Worm (Caenorhabditis elegans) whole organism, late embryonic: ENCODE data around the gene gtf-2E2.

Experiments used
- C08G9.2 ChIP-seq: sonication (generic microtip); optimal IDR thresholded peaks from 2 replicates; lab custom pipeline; 2016; ENCODE audit warnings: mild to moderate bottlenecking, missing genetic modification characterization, moderate library complexity, missing compliant biosample characterization
- C38D4.7 ChIP-seq: fragments of 200-800 bp; sonication (Bioruptor generic); optimal IDR thresholded peaks from 2 replicates; lab custom pipeline; 2018; ENCODE audit warnings: mild to moderate bottlenecking, missing genetic modification characterization, moderate library complexity, missing compliant biosample characterization
- F13H6.1 ChIP-seq: sonication (generic microtip); optimal IDR thresholded peaks from 2 replicates; lab custom pipeline; 2016; ENCODE audit warnings: missing genetic modification characterization, missing compliant biosample characterization
- K02D7.2 ChIP-seq: sonication (generic microtip); optimal IDR thresholded peaks from 2 replicates; lab custom pipeline; 2017; ENCODE audit warnings: mild to moderate bottlenecking, missing genetic modification characterization, missing compliant biosample characterization
- K09A11.1 ChIP-seq: sonication (generic microtip); optimal IDR thresholded peaks from 2 replicates; lab custom pipeline; 2017; ENCODE audit warnings: antibody characterized with exemption, mild to moderate bottlenecking, missing genetic modification characterization, missing compliant biosample characterization; ENCODE audit not compliant: insufficient read depth
- T23F11.4 ChIP-seq: fragments of 200-800 bp; sonication (Bioruptor generic); optimal IDR thresholded peaks from 2 replicates; lab custom pipeline; 2018; ENCODE audit warnings: mild to moderate bottlenecking, missing genetic modification characterization, missing compliant biosample characterization
- ama-1 ChIP-seq: fragments of 150-350 bp; optimal IDR thresholded peaks from 2 replicates; lab custom pipeline; 2014
- ceh-14 ChIP-seq: sonication (generic microtip); optimal IDR thresholded peaks from 2 replicates; lab custom pipeline; 2016; ENCODE audit warnings: missing genotype, missing genetic modification characterization, missing compliant biosample characterization
- ceh-19 ChIP-seq: fragments of 200-800 bp; sonication (Bioruptor generic); optimal IDR thresholded peaks from 2 replicates; lab custom pipeline; 2018; ENCODE audit warnings: mild to moderate bottlenecking, missing genetic modification characterization, missing compliant biosample characterization
- ceh-2 ChIP-seq: sonication (generic microtip); optimal IDR thresholded peaks from 2 replicates; lab custom pipeline; 2016; ENCODE audit warnings: missing genotype, missing genetic modification characterization, missing compliant biosample characterization
- ceh-22 ChIP-seq: sonication (generic microtip); optimal IDR thresholded peaks from 2 replicates; lab custom pipeline; 2017; ENCODE audit warnings: missing biosample characterization, missing genetic modification characterization
- ceh-24 ChIP-seq: sonication (generic microtip); optimal IDR thresholded peaks from 2 replicates; lab custom pipeline; 2016; ENCODE audit warnings: mild to moderate bottlenecking, missing genetic modification characterization, missing compliant biosample characterization
- ceh-31 ChIP-seq: sonication (generic microtip); optimal IDR thresholded peaks from 2 replicates; lab custom pipeline; 2016; ENCODE audit warnings: missing genetic modification characterization, missing compliant biosample characterization
- ceh-34 ChIP-seq: sonication (generic microtip); optimal IDR thresholded peaks from 2 replicates; lab custom pipeline; 2016; ENCODE audit warnings: mild to moderate bottlenecking, missing genetic modification characterization, missing compliant biosample characterization
- ceh-48 ChIP-seq: sonication (generic microtip); optimal IDR thresholded peaks from 2 replicates; lab custom pipeline; 2016; ENCODE audit warnings: missing genetic modification characterization, inconsistent platforms, missing compliant biosample characterization
- ceh-6 ChIP-seq: fragments of 200-800 bp; sonication (Bioruptor generic); optimal IDR thresholded peaks from 2 replicates; lab custom pipeline; 2018; ENCODE audit warnings: mild to moderate bottlenecking, missing genetic modification characterization, missing compliant biosample characterization
- dmd-4 ChIP-seq: sonication (generic microtip); optimal IDR thresholded peaks from 2 replicates; lab custom pipeline; 2016; ENCODE audit warnings: borderline replicate concordance, missing genetic modification characterization, missing compliant biosample characterization
- dve-1 ChIP-seq: sonication (generic microtip); optimal IDR thresholded peaks from 2 replicates; lab custom pipeline; 2017; ENCODE audit warnings: antibody characterized with exemption, mild to moderate bottlenecking, missing genetic modification characterization, missing compliant biosample characterization
- elt-4 ChIP-seq: sonication (generic microtip); optimal IDR thresholded peaks from 2 replicates; lab custom pipeline; 2016; ENCODE audit warnings: missing genetic modification characterization, missing compliant biosample characterization
- eyg-1 ChIP-seq: sonication (generic microtip); optimal IDR thresholded peaks from 2 replicates; lab custom pipeline; 2016; ENCODE audit warnings: missing genotype, missing genetic modification characterization, missing compliant biosample characterization
- fax-1 ChIP-seq: sonication (generic microtip); optimal IDR thresholded peaks from 2 replicates; lab custom pipeline; 2016; ENCODE audit warnings: missing genotype, missing genetic modification characterization, missing compliant biosample characterization
- fkh-10 ChIP-seq: fragments of 150-350 bp; optimal IDR thresholded peaks from 2 replicates; lab custom pipeline; 2014; ENCODE audit warnings: missing biosample characterization, missing genetic modification reagents, missing genetic modification characterization
- fkh-6 ChIP-seq: sonication (generic microtip); optimal IDR thresholded peaks from 2 replicates; lab custom pipeline; 2016; ENCODE audit warnings: missing genetic modification characterization, missing compliant biosample characterization
- hlh-13 ChIP-seq: fragments of 200-800 bp; sonication (Bioruptor generic); optimal IDR thresholded peaks from 2 replicates; lab custom pipeline; 2018; ENCODE audit warnings: mild to moderate bottlenecking, missing genetic modification characterization, missing compliant biosample characterization
- hlh-15 ChIP-seq: sonication (generic microtip); optimal IDR thresholded peaks from 2 replicates; lab custom pipeline; 2016; ENCODE audit warnings: missing genetic modification characterization, missing compliant biosample characterization
- hlh-30 ChIP-seq: sonication (generic microtip); optimal IDR thresholded peaks from 2 replicates; lab custom pipeline; 2017; ENCODE audit warnings: antibody characterized with exemption, missing genetic modification characterization, missing compliant biosample characterization; ENCODE audit not compliant: insufficient read depth
- hlh-6 ChIP-seq: sonication (generic microtip); optimal IDR thresholded peaks from 2 replicates; lab custom pipeline; 2016; ENCODE audit warnings: missing genotype, missing genetic modification characterization, missing compliant biosample characterization
- lin-11 ChIP-seq: fragments of 200-800 bp; sonication (Bioruptor generic); optimal IDR thresholded peaks from 2 replicates; lab custom pipeline; 2018; ENCODE audit warnings: mild to moderate bottlenecking, missing genetic modification characterization, missing compliant biosample characterization
- nfya-1 ChIP-seq: sonication (generic microtip); optimal IDR thresholded peaks from 2 replicates; lab custom pipeline; 2017; ENCODE audit warnings: missing genetic modification characterization, mild to moderate bottlenecking, missing compliant biosample characterization, antibody characterized with exemption, moderate library complexity
- odd-2 ChIP-seq: sonication (generic microtip); optimal IDR thresholded peaks from 2 replicates; lab custom pipeline; 2017; ENCODE audit warnings: antibody characterized with exemption, mild to moderate bottlenecking, missing genetic modification characterization, missing compliant biosample characterization
- pag-3 ChIP-seq: sonication (generic microtip); optimal IDR thresholded peaks from 2 replicates; lab custom pipeline; 2016; ENCODE audit warnings: missing compliant biosample characterization, missing genetic modification characterization, borderline replicate concordance
- pax-1 ChIP-seq: fragments of 150-350 bp; optimal IDR thresholded peaks from 2 replicates; lab custom pipeline; 2014; ENCODE audit warnings: missing biosample characterization, missing genetic modification characterization
- pha-2 ChIP-seq: sonication (generic microtip); optimal IDR thresholded peaks from 2 replicates; lab custom pipeline; 2017; ENCODE audit warnings: mild to moderate bottlenecking, missing genetic modification characterization, missing compliant biosample characterization
- pqm-1 ChIP-seq: sonication (generic microtip); optimal IDR thresholded peaks from 2 replicates; lab custom pipeline; 2016; ENCODE audit warnings: missing genetic modification characterization, missing compliant biosample characterization
- pros-1 ChIP-seq: fragments of 150-350 bp; optimal IDR thresholded peaks from 2 replicates; lab custom pipeline; 2014; ENCODE audit warnings: missing biosample characterization, missing genetic modification reagents, missing genetic modification characterization
- ref-2 ChIP-seq: sonication (generic microtip); optimal IDR thresholded peaks from 2 replicates; lab custom pipeline; 2016; ENCODE audit warnings: missing genetic modification characterization, missing compliant biosample characterization
- rnt-1 ChIP-seq: sonication (generic microtip); optimal IDR thresholded peaks from 2 replicates; lab custom pipeline; 2016; ENCODE audit warnings: missing genetic modification characterization, missing compliant biosample characterization
- sox-2 ChIP-seq: fragments of 200-800 bp; sonication (Bioruptor generic); IDR thresholded peaks from 2 replicates; pipeline ENCODE4 v1.3.6; 2022; ENCODE audit warnings: missing genetic modification reagents, missing genetic modification characterization, missing compliant biosample characterization
- syd-9 ChIP-seq: sonication (generic microtip); optimal IDR thresholded peaks from 2 replicates; lab custom pipeline; 2016; ENCODE audit warnings: mild to moderate bottlenecking, missing genetic modification characterization, moderate library complexity, missing compliant biosample characterization
- tbx-2 ChIP-seq: sonication (generic microtip); optimal IDR thresholded peaks from 2 replicates; lab custom pipeline; 2016; ENCODE audit warnings: missing genetic modification characterization, missing compliant biosample characterization
- tbx-7 ChIP-seq: sonication (generic microtip); optimal IDR thresholded peaks from 2 replicates; lab custom pipeline; 2016; ENCODE audit warnings: missing genotype, missing genetic modification characterization, missing compliant biosample characterization
- unc-42 ChIP-seq: sonication (generic microtip); optimal IDR thresholded peaks from 2 replicates; lab custom pipeline; 2016; ENCODE audit warnings: missing genotype, missing genetic modification characterization, missing compliant biosample characterization
- unc-55 ChIP-seq: sonication (generic microtip); optimal IDR thresholded peaks from 2 replicates; lab custom pipeline; 2017; ENCODE audit warnings: missing biosample characterization, missing genetic modification reagents, missing genetic modification characterization

Gene gtf-2E2

ce11 chrII:11542958-11543357, 663 bp upstream of the gtf-2E2 start:
- TF ChIP-seq pha-2 (no peak), unc-55 (GFP tag; lab: Kevin White, UChicago) (peak; percentile 17)

- TF ChIP-seq hlh-15 (no peak), odd-2 (tag; lab: Kevin White, UChicago) (no peak), ceh-48 (tag; lab: Kevin White, UChicago) (no peak), pha-2 (no peak), lin-11 (no peak), rnt-1 (tag; lab: Kevin White, UChicago) (no peak), fax-1 (tag; lab: Kevin White, UChicago) (no peak), pqm-1 (tag; lab: Kevin White, UChicago) (no peak), unc-55 (GFP tag; lab: Kevin White, UChicago) (no peak), K09A11.1 (tag; lab: Kevin White, UChicago) (no peak), pros-1 (tag; lab: Kevin White, UChicago) (no peak), sox-2 (GFP tag; lab: Robert Waterston, UW) (no peak), ref-2 (tag; lab: Kevin White, UChicago) (no peak), hlh-13 (GFP tag; lab: Kevin White, UChicago) (no peak), elt-4 (tag; lab: Kevin White, UChicago) (no peak), T23F11.4 (no peak), pag-3 (tag; lab: Kevin White, UChicago) (no peak)
Observed at ce11 chrII:11538741-11539140, 3.6 kb downstream of the gtf-2E2 start, which contains the start of gene Y62F5A.9. Y62F5A.9 (minus strand) TSS chrII:11538841.

- TF ChIP-seq pqm-1 (tag; lab: Kevin White, UChicago) (no peak), ama-1 (lab: Kevin White, UChicago) (peak; percentile 96)
Observed at ce11 chrII:11537606-11538016, 4.7 kb downstream of the gtf-2E2 start.

ce11 chrII:11537115-11537514, 5.2 kb downstream of the gtf-2E2 start:
- TF ChIP-seq F13H6.1 (tag; lab: Kevin White, UChicago) (no peak), C38D4.7 (GFP tag; lab: Kevin White, UChicago) (no peak), ceh-19 (GFP tag; lab: Kevin White, UChicago) (peak; percentile 58), hlh-6 (tag; lab: Kevin White, UChicago) (no peak), ceh-31 (tag; lab: Kevin White, UChicago) (peak; percentile 66), ceh-2 (tag; lab: Kevin White, UChicago) (peak; percentile 31), C08G9.2 (tag; lab: Kevin White, UChicago) (peak; percentile 33), T23F11.4 (peak; percentile 5), hlh-30 (tag; lab: Kevin White, UChicago) (peak; percentile 80), fkh-10 (GFP tag; lab: Kevin White, UChicago) (no peak), ceh-22 (tag; lab: Kevin White, UChicago) (no peak), dve-1 (tag; lab: Kevin White, UChicago) (no peak), ceh-14 (tag; lab: Kevin White, UChicago) (peak; percentile 16), ceh-48 (tag; lab: Kevin White, UChicago) (peak; percentile 22), nfya-1 (tag; lab: Kevin White, UChicago) (peak; percentile 45), unc-42 (no peak), unc-55 (GFP tag; lab: Kevin White, UChicago) (no peak), ref-2 (tag; lab: Kevin White, UChicago) (peak; percentile 52), ceh-6 (GFP tag; lab: Kevin White, UChicago) (peak; percentile 17), lin-11 (no peak), tbx-2 (tag; lab: Kevin White, UChicago) (peak; percentile 13), ceh-24 (no peak), tbx-7 (tag; lab: Kevin White, UChicago) (no peak), rnt-1 (tag; lab: Kevin White, UChicago) (peak; percentile 49), fkh-6 (tag; lab: Kevin White, UChicago) (no peak), K02D7.2 (tag; lab: Kevin White, UChicago) (no peak), pax-1 (tag; lab: Kevin White, UChicago) (peak; percentile 28), ceh-34 (tag; lab: Kevin White, UChicago) (peak; percentile 78), dmd-4 (tag; lab: Kevin White, UChicago) (peak; percentile 41), syd-9 (peak; percentile 32), eyg-1 (tag; lab: Kevin White, UChicago) (peak; percentile 60)
- TF ChIP-seq, all 69 proteins: peak for 18
